Fruit fly (Drosophila melanogaster): Measurements from ENCODE around the gene CG32284.

Gene CG32284

dm6 chr3L:3149060-3149872, 37.2 kb upstream of the CG32284 start:
- TF ChIP-seq pan (optimal IDR thresholded peaks at IDR 0.05) (no peak), Vsx2 (GFP tag; optimal IDR thresholded peaks at IDR 0.05; ENCODE audit: partially characterized antibody) (no peak), woc (GFP tag; optimal IDR thresholded peaks at IDR 0.05) (no peak), Sp1 (GFP tag; optimal IDR thresholded peaks at IDR 0.05) (peak; percentile 47), dsf (GFP tag; optimal IDR thresholded peaks at IDR 0.05; ENCODE audit: borderline replicate concordance) (no peak), Myc (optimal IDR thresholded peaks at IDR 0.05) (no peak), psq (GFP tag; optimal IDR thresholded peaks at IDR 0.05) (peak; percentile 62), OdsH (GFP tag; optimal IDR thresholded peaks at IDR 0.05) (no peak), Rel (GFP tag; optimal IDR thresholded peaks at IDR 0.05) (no peak), Rel (tag; optimal IDR thresholded peaks at IDR 0.05) (peak; percentile 14), Jra (GFP tag; optimal IDR thresholded peaks at IDR 0.05) (no peak), br (GFP tag; optimal IDR thresholded peaks at IDR 0.05) (no peak), HLH106 (tag; optimal IDR thresholded peaks at IDR 0.05) (no peak), h (GFP tag; optimal IDR thresholded peaks at IDR 0.05) (peak; percentile 9)

- TF ChIP-seq Dfd (GFP tag; optimal IDR thresholded peaks at IDR 0.05) (peak; percentile 92), sv (GFP tag; optimal IDR thresholded peaks at IDR 0.05) (no peak)
Measured at dm6 chr3L:3150376-3150775, 36.1 kb upstream of the CG32284 start.

- TF ChIP-seq CG32264 (GFP tag; optimal IDR thresholded peaks at IDR 0.05) (no peak), usp (GFP tag; optimal IDR thresholded peaks at IDR 0.05) (no peak), N (GFP tag; optimal IDR thresholded peaks at IDR 0.05) (no peak), sage (GFP tag; optimal IDR thresholded peaks at IDR 0.05) (no peak), dl (GFP tag; optimal IDR thresholded peaks at IDR 0.05; ENCODE audit: insufficient read depth in 1 of 2, partially characterized antibody in 2 of 2) (no peak), foxo (GFP tag; optimal IDR thresholded peaks at IDR 0.05) (no peak), lola (GFP tag; optimal IDR thresholded peaks at IDR 0.05) (no peak), ey (GFP tag; optimal IDR thresholded peaks at IDR 0.05) (no peak), dsf (GFP tag; optimal IDR thresholded peaks at IDR 0.05; ENCODE audit: borderline replicate concordance) (no peak), h (GFP tag; optimal IDR thresholded peaks at IDR 0.05) (no peak), tai (GFP tag; optimal IDR thresholded peaks at IDR 0.05) (no peak), CG9705 (GFP tag; optimal IDR thresholded peaks at IDR 0.05) (no peak), Jra (GFP tag; optimal IDR thresholded peaks at IDR 0.05) (no peak), Abd-B (GFP tag; optimal IDR thresholded peaks at IDR 0.05) (no peak), rgr (GFP tag; optimal IDR thresholded peaks at IDR 0.05) (no peak)
Measured at dm6 chr3L:3157651-3158050, 28.8 kb upstream of the CG32284 start.

- TF ChIP-seq Hr83 (GFP tag; optimal IDR thresholded peaks at IDR 0.05; ENCODE audit: poor library complexity, severe bottlenecking) = peak; percentile 5
- TF ChIP-seq foxo (GFP tag; optimal IDR thresholded peaks at IDR 0.05) = peak in 1 of 2 experiments; percentile 21
- peak; percentile 22 for TF ChIP-seq psq (GFP tag; optimal IDR thresholded peaks at IDR 0.05)
- no peak for TF ChIP-seq CG32264 (GFP tag; optimal IDR thresholded peaks at IDR 0.05)
- TF ChIP-seq Dfd (GFP tag; optimal IDR thresholded peaks at IDR 0.05) = no peak
Measured at dm6 chr3L:3159309-3160194, 26.9 kb upstream of the CG32284 start, which contains the start of the genes ND-30 and CG15812. ND-30 (minus strand) TSS chr3L:3159578. CG15812 (plus strand) TSS chr3L:3159991.

dm6 chr3L:3161968-3162367, 24.5 kb upstream of the CG32284 start, which contains the start of gene rasp:
rasp (plus strand) TSS chr3L:3162180.
- TF ChIP-seq Rel (GFP tag; optimal IDR thresholded peaks at IDR 0.05) (no peak), Rel (tag; optimal IDR thresholded peaks at IDR 0.05) (peak; percentile 59), tai (GFP tag; optimal IDR thresholded peaks at IDR 0.05) (no peak)
